Fruit fly (Drosophila melanogaster) whole organism, prepupa: Measurements from ENCODE around the gene CG17806.

ENCODE experiments used
- Blimp-1 ChIP-seq: fragments of 200-800 bp; sonication (Bioruptor generic); optimal IDR thresholded peaks from 3 replicates; lab custom pipeline; 2017; ENCODE audit warnings: missing biosample characterization, missing genetic modification characterization, mild to moderate bottlenecking, moderate library complexity, missing genetic modification reagents
- CG32006 ChIP-seq: fragments of 200-800 bp; sonication (Bioruptor generic); optimal IDR thresholded peaks from 3 replicates; lab custom pipeline; 2017; ENCODE audit warnings: missing biosample characterization, mild to moderate bottlenecking, missing genetic modification characterization
- Hr39 ChIP-seq: fragments of 200-800 bp; sonication (Bioruptor generic); optimal IDR thresholded peaks from 2 replicates; lab custom pipeline; 2016; ENCODE audit warnings: missing biosample characterization, missing genetic modification characterization
- OdsH ChIP-seq: fragments of 200-800 bp; sonication (Bioruptor generic); optimal IDR thresholded peaks from 3 replicates; lab custom pipeline; 2016; ENCODE audit warnings: missing biosample characterization, missing genetic modification characterization
- Sox14 ChIP-seq: fragments of 200-800 bp; sonication (Bioruptor generic); optimal IDR thresholded peaks from 3 replicates; lab custom pipeline; 2016; ENCODE audit warnings: missing biosample characterization, missing genetic modification characterization

DNA sequence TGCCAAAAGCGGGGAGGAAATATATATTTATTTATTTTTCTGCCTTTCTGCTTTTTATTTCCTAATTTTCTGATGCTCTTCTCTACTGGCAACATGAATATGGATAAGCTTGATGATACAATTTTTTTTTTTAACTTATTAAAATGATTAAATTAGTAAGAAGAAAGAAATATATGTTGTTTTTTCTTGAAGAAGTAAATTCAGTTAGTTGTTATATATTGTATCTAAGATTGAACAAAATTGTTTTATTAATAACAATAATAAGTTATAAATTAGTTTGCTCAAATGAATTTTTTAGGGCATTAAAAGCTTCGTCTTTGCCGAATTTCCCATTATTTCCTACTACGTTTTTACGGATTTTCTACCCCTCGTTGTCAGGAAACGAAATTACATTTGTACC is 27.5 kb upstream of the CG17806 start:
- TF ChIP-seq Hr39 (GFP tag; lab: Kevin White, UChicago) (no peak), OdsH (no peak), Blimp-1 (GFP tag; lab: Kevin White, UChicago) (no peak), CG32006 (no peak), Sox14 (GFP tag; lab: Kevin White, UChicago) (no peak)
